Worm (Caenorhabditis elegans) whole organism, mixed stage, embryonic: ENCODE results near the gene lgc-36.

Experiments used
- elt-3 ChIP-seq: fragments of 150-350 bp; optimal IDR thresholded peaks from 2 replicates; lab custom pipeline; 2014; ENCODE audit warnings: missing biosample characterization, missing genetic modification characterization
- ham-2 ChIP-seq: fragments of 200-800 bp; sonication (Bioruptor generic); optimal IDR thresholded peaks from 2 replicates; lab custom pipeline; 2018; ENCODE audit warnings: mild to moderate bottlenecking, missing genetic modification characterization, missing compliant biosample characterization
- pha-4 ChIP-seq: fragments of 150-350 bp; optimal IDR thresholded peaks from 2 replicates; lab custom pipeline; 2018; ENCODE audit warnings: missing biosample characterization, missing genetic modification reagents, missing genetic modification characterization
- sem-2 ChIP-seq: fragments of 200-800 bp; sonication (Bioruptor generic); optimal IDR thresholded peaks from 2 replicates; lab custom pipeline; 2018; ENCODE audit warnings: mild to moderate bottlenecking, missing genetic modification characterization, missing compliant biosample characterization
- tbx-8 ChIP-seq: fragments of 200-800 bp; sonication (Bioruptor generic); optimal IDR thresholded peaks from 2 replicates; lab custom pipeline; 2018; ENCODE audit warnings: mild to moderate bottlenecking, missing genetic modification characterization, moderate library complexity, missing compliant biosample characterization
- ztf-11 ChIP-seq: fragments of 150-350 bp; optimal IDR thresholded peaks from 2 replicates; lab custom pipeline; 2014; ENCODE audit warnings: missing biosample characterization, missing genetic modification characterization

- TF ChIP-seq pha-4 (tag; lab: Kevin White, UChicago), result no peak
- no peak for TF ChIP-seq ztf-11 (tag; lab: Kevin White, UChicago)
- no peak for TF ChIP-seq sem-2
- TF ChIP-seq elt-3 (tag; lab: Kevin White, UChicago), result no peak
- TF ChIP-seq tbx-8 (GFP tag; lab: Kevin White, UChicago), result no peak
- TF ChIP-seq ham-2 (GFP tag; lab: Kevin White, UChicago), result no peak
These were observed 14.3 kb downstream of the lgc-36 start, which contains the start of gene mxl-1 for ce11 chrV:11244539-11244938.
